Worm (Caenorhabditis elegans): ENCODE measurements around the gene ttx-1.

- TF ChIP-seq nhr-11 (tag; optimal IDR thresholded peaks at IDR 0.05) (no peak), ama-1 (optimal IDR thresholded peaks at IDR 0.05) (no peak), ztf-11 (tag; optimal IDR thresholded peaks at IDR 0.05) (no peak), sox-4 (tag; optimal IDR thresholded peaks at IDR 0.05) (no peak)
These were observed 40.4 kb upstream of the ttx-1 start for ce11 chrV:20104417-20104816.
